Worm (Caenorhabditis elegans): Measurements from ENCODE around the gene B0285.3.
A peak's percentile ranks its signal among the peaks of the same experiment; 100 is the strongest.

B0285.3 gene

DNA sequence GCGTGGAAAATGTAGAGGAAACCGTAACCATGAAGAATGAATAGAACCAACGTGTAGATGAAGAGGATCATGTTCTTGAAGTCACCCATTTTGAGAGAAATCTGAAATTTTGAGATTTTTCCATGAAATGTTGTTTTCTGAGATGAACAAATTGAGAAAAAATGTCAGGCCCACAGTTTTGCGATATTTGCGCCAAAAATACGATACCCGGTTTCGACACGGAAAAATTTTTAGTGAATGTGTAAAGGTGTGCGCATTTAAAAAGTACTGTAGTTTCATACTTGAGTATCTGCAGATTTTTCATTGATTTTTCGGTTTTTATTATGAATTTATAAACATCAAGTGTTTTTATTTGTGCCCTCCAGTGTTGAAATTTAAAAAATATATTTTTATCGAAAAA, 40.8 kb downstream of the B0285.3 start, which contains the start of gene R10E4.9:
Gene R10E4.9, minus strand, starts transcription at position 101 of the 400 bp plus-strand sequence.
- no peak for TF ChIP-seq ref-2 (tag; optimal IDR thresholded peaks at IDR 0.05)
- TF ChIP-seq syd-9 (tag; optimal IDR thresholded peaks at IDR 0.05): no peak
- TF ChIP-seq tbx-2 (tag; optimal IDR thresholded peaks at IDR 0.05): no peak
- no peak for TF ChIP-seq hlh-6 (tag; optimal IDR thresholded peaks at IDR 0.05)
- no peak for TF ChIP-seq hlh-30 (tag; optimal IDR thresholded peaks at IDR 0.05; ENCODE audit: insufficient read depth)
- no peak for TF ChIP-seq ttx-3 (tag; optimal IDR thresholded peaks at IDR 0.05)
- TF ChIP-seq ceh-19 (GFP tag; optimal IDR thresholded peaks at IDR 0.05): no peak
- TF ChIP-seq unc-42 (tag; optimal IDR thresholded peaks at IDR 0.05): no peak
- TF ChIP-seq hlh-15 (tag; optimal IDR thresholded peaks at IDR 0.05): no peak
- TF ChIP-seq fkh-10 (GFP tag; optimal IDR thresholded peaks at IDR 0.05): no peak

- TF ChIP-seq ceh-31 (tag; optimal IDR thresholded peaks at IDR 0.05): no peak
- peak; percentile 75 for TF ChIP-seq ceh-48 (tag; optimal IDR thresholded peaks at IDR 0.05)
- no peak for TF ChIP-seq ahr-1 (tag; optimal IDR thresholded peaks at IDR 0.05)
- TF ChIP-seq ceh-30 (tag; optimal IDR thresholded peaks at IDR 0.05): no peak
- no peak for TF ChIP-seq ama-1 (optimal IDR thresholded peaks at IDR 0.05)
- TF ChIP-seq pros-1 (tag; optimal IDR thresholded peaks at IDR 0.05): no peak
Measured at ce11 chrIII:4300989-4301498, 42.1 kb downstream of the B0285.3 start, which contains the start of gene R10E4.11. R10E4.11 (minus strand) TSS chrIII:4301039.

DNA sequence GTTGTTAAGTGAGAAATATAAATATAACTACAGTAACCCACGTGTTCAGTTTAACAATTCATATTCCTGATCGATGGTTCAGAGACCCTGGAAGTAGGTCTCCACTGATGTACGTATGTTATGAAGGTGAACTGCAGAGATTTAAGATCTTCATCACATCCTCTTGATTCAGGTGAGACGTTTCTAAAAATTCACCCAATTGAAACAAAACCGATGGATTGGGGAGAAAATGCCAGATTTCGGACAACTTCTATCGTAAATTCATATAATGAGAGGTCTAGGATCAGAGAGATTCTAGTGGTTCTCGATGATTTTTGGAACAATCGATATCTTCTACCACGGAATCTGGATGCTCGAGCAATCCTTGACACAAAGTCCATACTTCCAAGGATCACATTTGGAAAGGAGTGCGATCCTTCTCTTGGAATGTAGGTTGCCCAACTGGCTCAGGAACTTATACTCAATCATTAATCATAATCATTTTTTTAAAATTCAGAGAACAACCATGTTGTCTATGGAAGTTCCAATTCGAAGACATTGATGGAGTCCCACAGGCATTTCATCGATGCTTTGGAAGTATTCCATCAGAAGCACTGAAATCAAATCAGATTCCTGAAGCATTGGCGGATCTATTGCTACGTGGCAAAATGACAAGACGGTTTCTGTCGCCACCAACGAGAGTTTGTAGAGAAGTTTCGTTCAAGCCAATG, 48.8 kb downstream of the B0285.3 start, which contains the start of the genes nth-1 and R10E4.7:
Gene nth-1, minus strand, starts transcription at position 101 of the 710 bp plus-strand sequence.
Gene R10E4.7, plus strand, starts transcription at position 660 of the 710 bp plus-strand sequence.
- TF ChIP-seq sox-2 (GFP tag; IDR thresholded peaks at IDR 0.05): no peak

- TF ChIP-seq ceh-48 (tag; optimal IDR thresholded peaks at IDR 0.05) (no peak), C38D4.7 (GFP tag; optimal IDR thresholded peaks at IDR 0.05) (no peak), ceh-45 (GFP tag; IDR thresholded peaks at IDR 0.05) (no peak), ama-1 (optimal IDR thresholded peaks at IDR 0.05) (no peak), madf-2 (tag; optimal IDR thresholded peaks at IDR 0.05) (no peak), nhr-232 (tag; optimal IDR thresholded peaks at IDR 0.05) (no peak), hlh-15 (tag; optimal IDR thresholded peaks at IDR 0.05) (no peak), pag-3 (tag; optimal IDR thresholded peaks at IDR 0.05; ENCODE audit: borderline replicate concordance) (no peak), pax-1 (tag; optimal IDR thresholded peaks at IDR 0.05) (no peak), che-1 (tag; optimal IDR thresholded peaks at IDR 0.05) (no peak), sox-2 (GFP tag; IDR thresholded peaks at IDR 0.05) (no peak), zip-5 (tag; optimal IDR thresholded peaks at IDR 0.05) (no peak), F13H6.1 (tag; optimal IDR thresholded peaks at IDR 0.05) (no peak), mec-3 (tag; optimal IDR thresholded peaks at IDR 0.05; ENCODE audit: borderline replicate concordance) (no peak), sox-4 (tag; optimal IDR thresholded peaks at IDR 0.05) (no peak)
Measured at ce11 chrIII:4293108-4293507, 50.0 kb downstream of the B0285.3 start, which contains the start of gene R10E4.6. R10E4.6 (plus strand) TSS chrIII:4293408.
